Worm (Caenorhabditis elegans): ENCODE measurements around the gene C23H4.6.

Gene C23H4.6

DNA sequence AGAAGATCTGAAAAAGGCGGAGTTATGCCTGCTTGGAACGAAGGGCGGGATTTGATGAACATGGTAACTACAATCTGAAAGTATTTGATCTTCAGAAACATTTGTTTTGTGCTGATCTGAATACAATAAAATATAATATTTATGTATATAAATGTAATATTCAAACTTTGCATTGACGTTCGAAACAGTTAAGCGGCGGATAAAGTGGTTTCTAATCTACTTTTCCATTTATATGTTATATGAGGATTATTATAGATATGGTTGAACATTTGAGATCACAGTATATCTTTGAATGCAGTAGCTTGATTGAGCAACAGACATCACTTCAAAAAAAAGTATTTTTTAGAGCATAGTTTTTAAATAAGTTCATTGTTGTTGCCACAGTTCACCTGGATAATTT lies 38.5 kb downstream of the C23H4.6 start, which contains the start of gene H19J13.2:
H19J13.2 (minus strand) TSS at position 101 of the 400 bp plus-strand sequence.
- no peak for TF ChIP-seq ref-1 (GFP tag; conservative IDR thresholded peaks at IDR 0.05)
- no peak for TF ChIP-seq cog-1 (tag; optimal IDR thresholded peaks at IDR 0.05)
- no peak for TF ChIP-seq ztf-23 (GFP tag; IDR thresholded peaks at IDR 0.05)
- no peak for TF ChIP-seq tab-1 (GFP tag; IDR thresholded peaks at IDR 0.05)
- no peak for TF ChIP-seq flt-1 (GFP tag; IDR thresholded peaks at IDR 0.05)
- no peak for TF ChIP-seq klf-2 (GFP tag; conservative IDR thresholded peaks at IDR 0.05)
- no peak for TF ChIP-seq T22C8.4 (GFP tag; IDR thresholded peaks at IDR 0.05)
- no peak for TF ChIP-seq med-1 (GFP tag; optimal IDR thresholded peaks at IDR 0.05; ENCODE audit: insufficient read depth)
- TF ChIP-seq ztf-29 (GFP tag; IDR thresholded peaks at IDR 0.05) = no peak

DNA sequence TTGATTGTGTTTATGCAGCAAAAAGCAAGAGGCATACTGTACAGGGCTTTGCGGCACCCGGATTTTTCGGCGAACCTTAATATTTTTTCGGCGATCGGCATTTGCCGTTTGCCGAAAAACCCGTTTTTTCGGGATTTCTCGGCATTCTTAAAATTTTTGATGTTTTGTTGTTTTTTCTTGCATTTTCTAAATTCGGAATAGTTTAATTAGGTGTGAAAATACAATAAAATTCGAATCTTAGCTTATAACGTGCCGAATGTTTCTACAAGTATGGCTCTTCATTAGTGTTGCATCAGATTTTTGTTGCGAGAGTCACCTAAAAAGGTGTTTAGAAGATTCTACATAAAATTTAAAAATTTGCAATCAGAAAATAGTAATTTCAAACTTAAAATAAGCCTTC lies 40.2 kb downstream of the C23H4.6 start, which contains the start of gene C04B4.6:
C04B4.6 (minus strand) TSS at position 101 of the 400 bp plus-strand sequence.
- TF ChIP-seq med-1 (GFP tag; optimal IDR thresholded peaks at IDR 0.05; ENCODE audit: insufficient read depth) (no peak), T22C8.4 (GFP tag; IDR thresholded peaks at IDR 0.05) (no peak), tab-1 (GFP tag; IDR thresholded peaks at IDR 0.05) (no peak), ztf-29 (GFP tag; IDR thresholded peaks at IDR 0.05) (no peak), flt-1 (GFP tag; IDR thresholded peaks at IDR 0.05) (no peak), cog-1 (tag; optimal IDR thresholded peaks at IDR 0.05) (no peak), ztf-23 (GFP tag; IDR thresholded peaks at IDR 0.05) (no peak), ref-1 (GFP tag; conservative IDR thresholded peaks at IDR 0.05) (no peak), klf-2 (GFP tag; conservative IDR thresholded peaks at IDR 0.05) (no peak)

DNA sequence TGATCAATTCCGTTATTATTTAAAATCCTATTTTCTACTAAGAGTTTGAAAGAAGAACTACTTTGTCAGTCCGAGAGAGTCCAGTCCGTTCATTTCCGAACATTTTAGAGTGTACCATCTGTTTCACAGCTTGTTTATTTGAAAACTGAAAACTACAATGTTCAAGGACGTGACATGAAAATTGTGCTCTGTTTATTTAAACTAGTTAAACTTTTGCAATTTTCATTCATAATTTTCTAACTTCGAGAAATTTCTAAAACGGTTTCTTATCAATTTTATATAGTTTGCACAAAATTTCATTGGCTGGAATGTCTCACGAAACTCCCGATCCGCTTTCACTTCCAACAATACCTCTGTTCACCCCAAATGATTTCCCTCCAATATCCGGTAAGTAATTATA lies 45.1 kb downstream of the C23H4.6 start, which contains the start of gene C04B4.1:
C04B4.1 (plus strand) TSS at position 301 of the 400 bp plus-strand sequence.
- TF ChIP-seq klf-2 (GFP tag; conservative IDR thresholded peaks at IDR 0.05) (no peak), ztf-29 (GFP tag; IDR thresholded peaks at IDR 0.05) (no peak), ref-1 (GFP tag; conservative IDR thresholded peaks at IDR 0.05) (no peak), T22C8.4 (GFP tag; IDR thresholded peaks at IDR 0.05) (no peak)

DNA sequence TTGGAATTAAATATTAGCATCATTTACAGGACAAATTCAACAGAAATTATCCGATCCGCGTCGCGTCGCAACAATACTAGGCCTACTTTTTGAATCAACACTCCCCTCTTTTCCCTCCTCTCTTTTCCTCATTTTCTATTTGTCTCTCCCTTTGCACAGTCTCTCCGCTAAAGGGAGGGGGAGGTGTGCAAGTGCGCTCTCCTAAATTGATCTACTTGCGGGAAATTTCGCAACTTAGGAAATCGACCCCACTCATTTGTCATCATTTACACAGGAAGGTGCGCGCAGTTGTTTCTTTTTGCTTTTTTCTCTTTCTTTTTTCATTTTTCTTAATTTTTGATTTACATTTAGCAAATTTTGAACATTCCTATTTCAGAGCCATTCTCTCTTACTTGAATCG lies 47.5 kb downstream of the C23H4.6 start, which contains the start of gene C04B4.2:
C04B4.2 (plus strand) TSS at position 371 of the 400 bp plus-strand sequence.
- TF ChIP-seq klf-2 (GFP tag; conservative IDR thresholded peaks at IDR 0.05) (0 out of 2 replicates have a peak, but pooled peaks have one; percentile 29), ztf-29 (GFP tag; IDR thresholded peaks at IDR 0.05) (no peak)

DNA sequence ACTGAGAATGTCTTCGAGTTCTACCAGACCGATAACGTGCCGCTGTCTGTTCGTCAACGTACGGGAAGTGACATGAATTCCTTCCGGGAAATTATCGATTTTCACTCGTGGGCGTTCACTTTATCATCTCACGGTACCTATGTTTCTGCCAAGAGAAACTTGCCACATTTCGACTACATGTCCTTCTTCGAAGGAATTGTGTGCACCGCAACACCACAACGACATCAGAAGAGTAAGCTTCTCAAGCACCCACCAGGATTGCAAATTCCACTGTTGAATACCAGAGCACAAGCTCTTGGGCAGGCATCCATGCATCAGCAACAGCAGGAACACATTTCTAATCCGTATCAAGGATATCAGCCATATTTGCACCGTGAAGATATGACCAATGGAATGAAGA lies 48.8 kb downstream of the C23H4.6 start:
- TF ChIP-seq ref-1 (GFP tag; conservative IDR thresholded peaks at IDR 0.05) (no peak), cog-1 (tag; optimal IDR thresholded peaks at IDR 0.05) (no peak), klf-2 (GFP tag; conservative IDR thresholded peaks at IDR 0.05) (no peak), T22C8.4 (GFP tag; IDR thresholded peaks at IDR 0.05) (no peak), tab-1 (GFP tag; IDR thresholded peaks at IDR 0.05) (no peak), ztf-23 (GFP tag; IDR thresholded peaks at IDR 0.05) (no peak), ztf-29 (GFP tag; IDR thresholded peaks at IDR 0.05) (no peak), flt-1 (GFP tag; IDR thresholded peaks at IDR 0.05) (no peak), med-1 (GFP tag; optimal IDR thresholded peaks at IDR 0.05; ENCODE audit: insufficient read depth) (no peak)

DNA sequence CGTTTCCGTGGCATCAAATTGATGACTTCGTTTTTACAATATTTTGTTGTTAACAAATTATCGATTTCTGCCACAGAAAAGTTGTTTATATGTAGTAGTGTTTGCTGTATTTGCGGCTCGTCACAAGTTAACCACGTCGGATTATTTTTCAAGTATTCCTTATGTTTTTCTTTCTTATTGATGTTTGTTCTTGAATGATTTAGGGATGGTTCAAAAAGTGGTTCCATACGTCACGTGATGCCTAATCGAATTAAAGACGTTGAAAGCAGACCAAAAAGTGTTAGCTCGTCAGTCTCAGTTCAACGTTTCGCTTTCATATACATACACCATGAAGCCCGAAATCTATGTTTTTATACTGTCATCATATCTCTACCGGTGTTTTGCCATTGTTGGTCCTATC lies 50.1 kb downstream of the C23H4.6 start, which contains the start of gene lips-2:
lips-2 (plus strand) TSS at position 301 of the 400 bp plus-strand sequence.
- TF ChIP-seq med-1 (GFP tag; optimal IDR thresholded peaks at IDR 0.05; ENCODE audit: insufficient read depth) = no peak
- TF ChIP-seq tab-1 (GFP tag; IDR thresholded peaks at IDR 0.05) = no peak
- TF ChIP-seq klf-2 (GFP tag; conservative IDR thresholded peaks at IDR 0.05) = no peak
- no peak for TF ChIP-seq T22C8.4 (GFP tag; IDR thresholded peaks at IDR 0.05)
- no peak for TF ChIP-seq ztf-23 (GFP tag; IDR thresholded peaks at IDR 0.05)
- no peak for TF ChIP-seq ref-1 (GFP tag; conservative IDR thresholded peaks at IDR 0.05)
- no peak for TF ChIP-seq flt-1 (GFP tag; IDR thresholded peaks at IDR 0.05)
- TF ChIP-seq ztf-29 (GFP tag; IDR thresholded peaks at IDR 0.05) = no peak
- TF ChIP-seq cog-1 (tag; optimal IDR thresholded peaks at IDR 0.05) = no peak

DNA sequence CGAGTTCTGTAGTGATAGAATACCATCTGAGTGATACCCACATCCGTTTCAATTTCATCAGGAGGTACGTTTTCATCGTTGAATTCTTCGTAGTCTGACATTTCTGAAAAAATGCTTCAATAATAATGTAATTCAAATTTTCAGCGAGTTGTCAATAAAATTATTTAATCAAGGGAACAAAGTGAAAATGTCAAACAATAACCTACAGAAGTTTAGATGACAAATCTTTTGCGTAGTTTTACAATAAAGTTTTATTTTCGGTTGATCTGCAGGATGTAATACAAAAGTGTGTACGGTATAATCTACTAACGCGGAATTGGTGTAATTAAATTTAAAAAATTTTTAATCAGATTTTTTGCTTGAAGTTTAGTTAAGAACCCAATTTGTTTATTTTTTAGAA lies 52.8 kb downstream of the C23H4.6 start, which contains the start of gene C04B4.5:
C04B4.5 (minus strand) TSS at position 101 of the 400 bp plus-strand sequence.
- TF ChIP-seq med-1 (GFP tag; optimal IDR thresholded peaks at IDR 0.05; ENCODE audit: insufficient read depth) = no peak
- TF ChIP-seq tab-1 (GFP tag; IDR thresholded peaks at IDR 0.05) = no peak
- TF ChIP-seq ztf-29 (GFP tag; IDR thresholded peaks at IDR 0.05) = no peak
- no peak for TF ChIP-seq cog-1 (tag; optimal IDR thresholded peaks at IDR 0.05)
- TF ChIP-seq ref-1 (GFP tag; conservative IDR thresholded peaks at IDR 0.05) = no peak
- TF ChIP-seq flt-1 (GFP tag; IDR thresholded peaks at IDR 0.05) = no peak
- no peak for TF ChIP-seq klf-2 (GFP tag; conservative IDR thresholded peaks at IDR 0.05)
- no peak for TF ChIP-seq T22C8.4 (GFP tag; IDR thresholded peaks at IDR 0.05)
- no peak for TF ChIP-seq ztf-23 (GFP tag; IDR thresholded peaks at IDR 0.05)
